Worm (Caenorhabditis elegans) whole organism, midembryonic: ENCODE measurements around the gene ife-1.

ENCODE experiments used
- flt-1 ChIP-seq: fragments of 200-800 bp; sonication (Bioruptor generic); IDR thresholded peaks from 2 replicates; pipeline ENCODE4 v1.3.6; 2022; ENCODE audit warnings: missing genetic modification characterization, missing compliant biosample characterization
- med-1 ChIP-seq: sonication (generic microtip); optimal IDR thresholded peaks from 2 replicates; lab custom pipeline; 2017; ENCODE audit warnings: missing genetic modification characterization, mild to moderate bottlenecking, missing compliant biosample characterization, antibody characterized with exemption, missing genetic modification reagents; ENCODE audit not compliant: insufficient read depth
- ztf-29 ChIP-seq: fragments of 200-800 bp; sonication (Bioruptor generic); IDR thresholded peaks from 2 replicates; pipeline ENCODE4 v1.3.6; 2022; ENCODE audit warnings: missing genetic modification reagents, missing genetic modification characterization, missing compliant biosample characterization

ce11 chrIII:13333754-13334153 is 9.5 kb upstream of the ife-1 start, which contains the start of gene sdz-20:
- TF ChIP-seq flt-1 (GFP tag; lab: Robert Waterston, UW) (no peak), med-1 (no peak), ztf-29 (GFP tag; lab: Robert Waterston, UW) (no peak)
